Worm (Caenorhabditis elegans) whole organism, L3 larva: ENCODE results near the gene mpst-7.
A peak's percentile ranks its signal among the peaks of the same experiment; 100 is the strongest.

ENCODE experiments used
- R02D3.7 ChIP-seq: fragments of 150-350 bp; optimal IDR thresholded peaks from 2 replicates; lab custom pipeline; 2014; ENCODE audit warnings: missing biosample characterization, missing genetic modification characterization
- ZK546.5 ChIP-seq: sonication (generic microtip); optimal IDR thresholded peaks from 2 replicates; lab custom pipeline; 2017; ENCODE audit warnings: missing biosample characterization, missing genetic modification characterization
- ama-1 ChIP-seq: fragments of 150-350 bp; optimal IDR thresholded peaks from 2 replicates; lab custom pipeline; 2018
- ceh-28 ChIP-seq: fragments of 150-350 bp; optimal IDR thresholded peaks from 2 replicates; lab custom pipeline; 2014; ENCODE audit warnings: missing biosample characterization, missing genetic modification reagents, missing genetic modification characterization
- ceh-82 ChIP-seq: fragments of 150-350 bp; optimal IDR thresholded peaks from 2 replicates; lab custom pipeline; 2014; ENCODE audit warnings: missing biosample characterization, missing genetic modification characterization
- ceh-9 ChIP-seq: sonication (generic microtip); optimal IDR thresholded peaks from 2 replicates; lab custom pipeline; 2018; ENCODE audit warnings: missing biosample characterization, missing genetic modification characterization
- egl-5 ChIP-seq: fragments of 150-350 bp; optimal IDR thresholded peaks from 2 replicates; lab custom pipeline; 2017; ENCODE audit warnings: missing biosample characterization, missing genetic modification reagents, missing genetic modification characterization, inconsistent platforms
- elt-1 ChIP-seq: fragments of 150-350 bp; optimal IDR thresholded peaks from 2 replicates; lab custom pipeline; 2014; ENCODE audit warnings: missing biosample characterization, missing genetic modification characterization
- elt-2 ChIP-seq: sonication (generic microtip); optimal IDR thresholded peaks from 2 replicates; lab custom pipeline; 2016; ENCODE audit warnings: missing genetic modification reagents, mild to moderate bottlenecking, missing genetic modification characterization, missing compliant biosample characterization
- elt-3 ChIP-seq, 3 experiments: fragments of 150-350 bp in 1 of 3; sonication (generic microtip) in 2 of 3; optimal IDR thresholded peaks; 2 replicates in 2 of 3; 4 replicates in 1 of 3; lab custom pipeline; 2014 to 2017; ENCODE audit warnings: missing biosample characterization in 3 of 3, missing genetic modification characterization in 3 of 3
- fkh-10 ChIP-seq: sonication (generic microtip); optimal IDR thresholded peaks from 2 replicates; lab custom pipeline; 2017; ENCODE audit warnings: missing biosample characterization, missing genetic modification reagents, missing genetic modification characterization
- fos-1 ChIP-seq: fragments of 150-350 bp; optimal IDR thresholded peaks from 2 replicates; lab custom pipeline; 2014; ENCODE audit warnings: missing biosample characterization, missing genetic modification characterization
- jun-1 ChIP-seq: fragments of 150-350 bp; optimal IDR thresholded peaks from 2 replicates; lab custom pipeline; 2014; ENCODE audit warnings: missing biosample characterization, missing genetic modification reagents, missing genetic modification characterization
- lin-39 ChIP-seq: fragments of 150-350 bp; optimal IDR thresholded peaks from 2 replicates; lab custom pipeline; 2018; ENCODE audit warnings: missing biosample characterization, missing genetic modification reagents, missing genetic modification characterization
- lsy-12 ChIP-seq: sonication (generic microtip); optimal IDR thresholded peaks from 2 replicates; lab custom pipeline; 2016; ENCODE audit warnings: mild to moderate bottlenecking, missing genetic modification characterization, missing compliant biosample characterization
- mdl-1 ChIP-seq: fragments of 150-350 bp; optimal IDR thresholded peaks from 2 replicates; lab custom pipeline; 2014; ENCODE audit warnings: missing biosample characterization, missing genetic modification characterization
- mml-1 ChIP-seq: fragments of 150-350 bp; sonication (generic microtip); optimal IDR thresholded peaks from 3 replicates; lab custom pipeline; 2014; ENCODE audit warnings: missing biosample characterization, missing genetic modification characterization
- nfya-1 ChIP-seq: sonication (generic microtip); optimal IDR thresholded peaks from 2 replicates; lab custom pipeline; 2017; ENCODE audit warnings: missing genetic modification characterization, mild to moderate bottlenecking, missing compliant biosample characterization, antibody characterized with exemption, moderate library complexity; ENCODE audit not compliant: insufficient read depth
- nhr-11 ChIP-seq: fragments of 150-350 bp; optimal IDR thresholded peaks from 2 replicates; lab custom pipeline; 2014; ENCODE audit warnings: missing biosample characterization, missing genetic modification characterization
- nhr-12 ChIP-seq: fragments of 150-350 bp; optimal IDR thresholded peaks from 2 replicates; lab custom pipeline; 2014; ENCODE audit warnings: missing biosample characterization, missing genetic modification characterization
- nhr-23 ChIP-seq: fragments of 150-350 bp; optimal IDR thresholded peaks from 2 replicates; lab custom pipeline; 2014; ENCODE audit warnings: missing biosample characterization, missing genetic modification reagents, missing genetic modification characterization
- nhr-237 ChIP-seq: fragments of 150-350 bp; optimal IDR thresholded peaks from 2 replicates; lab custom pipeline; 2014; ENCODE audit warnings: missing biosample characterization, missing genetic modification characterization
- nhr-25 ChIP-seq: sonication (generic microtip); optimal IDR thresholded peaks from 2 replicates; lab custom pipeline; 2017; ENCODE audit warnings: missing biosample characterization, missing genetic modification characterization
- nhr-43 ChIP-seq: sonication (generic microtip); optimal IDR thresholded peaks from 2 replicates; lab custom pipeline; 2016; ENCODE audit warnings: mild to moderate bottlenecking, missing genetic modification characterization, missing compliant biosample characterization; ENCODE audit not compliant: poor library complexity, severe bottlenecking
- nhr-76 ChIP-seq: fragments of 150-350 bp; sonication (generic microtip); optimal IDR thresholded peaks from 5 replicates; lab custom pipeline; 2014; ENCODE audit warnings: missing biosample characterization, missing genetic modification characterization
- pha-4 ChIP-seq: fragments of 150-350 bp; optimal IDR thresholded peaks from 2 replicates; lab custom pipeline; 2014; ENCODE audit warnings: missing biosample characterization, missing genetic modification reagents, missing genetic modification characterization
- sea-2 ChIP-seq: fragments of 150-350 bp; sonication (generic microtip); optimal IDR thresholded peaks from 4 replicates; lab custom pipeline; 2014; ENCODE audit warnings: missing biosample characterization, missing genetic modification reagents, missing genetic modification characterization
- snpc-4 ChIP-seq: fragments of 150-350 bp; optimal IDR thresholded peaks from 2 replicates; lab custom pipeline; 2014; ENCODE audit warnings: missing biosample characterization, missing genetic modification characterization
- tbx-2 ChIP-seq: sonication (generic microtip); optimal IDR thresholded peaks from 2 replicates; lab custom pipeline; 2016; ENCODE audit warnings: mild to moderate bottlenecking, missing genetic modification characterization, missing compliant biosample characterization
- unc-62 ChIP-seq: fragments of 150-350 bp; sonication (generic microtip); optimal IDR thresholded peaks from 4 replicates; lab custom pipeline; 2014; ENCODE audit warnings: missing biosample characterization, missing genetic modification reagents, missing genetic modification characterization
- zag-1 ChIP-seq: fragments of 150-350 bp; optimal IDR thresholded peaks from 2 replicates; lab custom pipeline; 2014; ENCODE audit warnings: missing biosample characterization, missing genetic modification characterization
- ztf-11 ChIP-seq: fragments of 150-350 bp; optimal IDR thresholded peaks from 2 replicates; lab custom pipeline; 2014; ENCODE audit warnings: missing biosample characterization, missing genetic modification characterization
- ztf-4 ChIP-seq: fragments of 150-350 bp; optimal IDR thresholded peaks from 2 replicates; lab custom pipeline; 2014; ENCODE audit warnings: missing biosample characterization, missing genetic modification characterization

The mpst-7 gene

ce11 chrV:12961085-12961560, at the start of gene mpst-7:
Gene mpst-7, minus strand, starts transcription at chrV:12961135.
- TF ChIP-seq lsy-12 (no peak), elt-3 (tag; optimal IDR thresholded peaks at IDR 0.05; lab: Kevin White, UChicago) (no peak), nhr-25 (tag; lab: Kevin White, UChicago) (peak; percentile 57), nhr-23 (peak; percentile 21), egl-5 (tag; lab: Kevin White, UChicago) (no peak), tbx-2 (tag; lab: Kevin White, UChicago) (no peak)

- TF ChIP-seq elt-2, result peak; percentile 25
- peak; percentile 23 for TF ChIP-seq egl-5 (tag; lab: Kevin White, UChicago)
- TF ChIP-seq nhr-25 (tag; lab: Kevin White, UChicago), result peak; percentile 1
- no peak for TF ChIP-seq mdl-1 (tag; lab: Kevin White, UChicago)
- TF ChIP-seq nfya-1 (tag; lab: Kevin White, UChicago), result peak; percentile 58
- TF ChIP-seq ceh-28 (tag; lab: Kevin White, UChicago), result peak; percentile 14
- TF ChIP-seq nhr-76 (tag; lab: Kevin White, UChicago), result no peak
- peak; percentile 2 for TF ChIP-seq pha-4
Observed at ce11 chrV:13009843-13010242, 48.9 kb upstream of the mpst-7 start.

- TF ChIP-seq tbx-2 (tag; lab: Kevin White, UChicago) (no peak), ztf-11 (no peak), ceh-28 (tag; lab: Kevin White, UChicago) (no peak)
Observed at ce11 chrV:13009271-13009670, 48.3 kb upstream of the mpst-7 start.

- no peak for TF ChIP-seq nhr-11 (tag; lab: Kevin White, UChicago)
- TF ChIP-seq egl-5 (tag; lab: Kevin White, UChicago), result no peak
- no peak for TF ChIP-seq nhr-76 (tag; lab: Kevin White, UChicago)
- TF ChIP-seq tbx-2 (tag; lab: Kevin White, UChicago), result no peak
- no peak for TF ChIP-seq zag-1 (tag; lab: Kevin White, UChicago)
Observed at ce11 chrV:13008825-13009224, 47.9 kb upstream of the mpst-7 start, which contains the start of gene F15B9.10. Gene F15B9.10, minus strand, starts transcription at chrV:13008925.

- TF ChIP-seq ceh-28 (tag; lab: Kevin White, UChicago) (no peak), nhr-237 (tag; lab: Kevin White, UChicago) (no peak), fkh-10 (GFP tag; lab: Kevin White, UChicago) (no peak), fos-1 (tag; lab: Kevin White, UChicago) (no peak), mdl-1 (tag; lab: Kevin White, UChicago) (no peak), ama-1 (lab: Kevin White, UChicago) (no peak), elt-2 (no peak), snpc-4 (tag; lab: Kevin White, UChicago) (no peak), ZK546.5 (no peak), nhr-25 (tag; lab: Kevin White, UChicago) (no peak), nhr-43 (tag; lab: Kevin White, UChicago) (no peak), elt-3 (tag; optimal IDR thresholded peaks at IDR 0.05; lab: Kevin White, UChicago) (no peak), ztf-4 (tag; lab: Kevin White, UChicago) (no peak), ceh-9 (tag; lab: Kevin White, UChicago) (no peak), jun-1 (no peak), sea-2 (no peak), nhr-76 (tag; lab: Kevin White, UChicago) (no peak), lsy-12 (no peak)
- TF ChIP-seq, all 47 proteins: peak for 0
Observed at ce11 chrV:13006754-13007153, 45.8 kb upstream of the mpst-7 start.

ce11 chrV:13004374-13004773, 43.4 kb upstream of the mpst-7 start:
- TF ChIP-seq nhr-12 (tag; lab: Kevin White, UChicago), result no peak
- TF ChIP-seq fos-1 (tag; lab: Kevin White, UChicago), result no peak
- no peak for TF ChIP-seq ceh-28 (tag; lab: Kevin White, UChicago)
- TF ChIP-seq ama-1 (lab: Kevin White, UChicago), result no peak
- no peak for TF ChIP-seq mdl-1 (tag; lab: Kevin White, UChicago)
- TF ChIP-seq nhr-237 (tag; lab: Kevin White, UChicago), result no peak
- TF ChIP-seq R02D3.7 (tag; lab: Kevin White, UChicago), result no peak
- no peak for TF ChIP-seq ceh-82 (tag; lab: Kevin White, UChicago)
- TF ChIP-seq pha-4, result no peak
- no peak for TF ChIP-seq lsy-12
- no peak for TF ChIP-seq ztf-4 (tag; lab: Kevin White, UChicago)
- TF ChIP-seq elt-1 (tag; lab: Kevin White, UChicago), result no peak
- TF ChIP-seq unc-62 (GFP tag; lab: Kevin White, UChicago), result no peak
- TF ChIP-seq tbx-2 (tag; lab: Kevin White, UChicago), result no peak
- no peak for TF ChIP-seq nhr-11 (tag; lab: Kevin White, UChicago)
- TF ChIP-seq mml-1, result no peak
- no peak for TF ChIP-seq lin-39
- TF ChIP-seq nhr-43 (tag; lab: Kevin White, UChicago), result no peak
- TF ChIP-seq nhr-76 (tag; lab: Kevin White, UChicago), result no peak
- TF ChIP-seq nhr-23, result no peak
